Worm (Caenorhabditis elegans): ENCODE results near the gene cpr-2.

cpr-2 gene

DNA sequence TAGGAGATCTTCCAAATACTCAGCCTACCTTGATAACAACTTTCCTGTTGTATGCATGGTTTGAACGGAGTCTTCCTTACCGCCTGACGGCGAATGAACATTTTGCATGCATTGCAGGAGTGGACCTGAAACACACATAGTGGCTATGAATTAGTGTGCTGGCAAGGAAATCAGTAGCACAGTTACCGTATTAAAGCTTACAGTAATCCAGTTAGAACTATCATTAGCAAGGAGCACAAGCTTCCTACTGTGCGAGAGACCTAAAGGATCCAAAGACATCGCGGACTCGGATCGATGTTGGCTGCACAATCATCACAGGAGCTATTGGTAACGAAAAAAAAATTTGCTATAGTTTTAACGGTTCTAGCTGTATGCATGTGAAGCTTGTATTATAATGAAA, 36.8 kb upstream of the cpr-2 start, which contains the start of gene nhr-233:
nhr-233 (minus strand) TSS at position 101 of the 400 bp plus-strand sequence.
- TF ChIP-seq unc-120 (tag; optimal IDR thresholded peaks at IDR 0.05; ENCODE audit: poor library complexity, severe bottlenecking), result no peak
- no peak for TF ChIP-seq snpc-4 (tag; optimal IDR thresholded peaks at IDR 0.05)
- TF ChIP-seq unc-62 (GFP tag; optimal IDR thresholded peaks at IDR 0.05), result no peak
- no peak for TF ChIP-seq sptf-1 (tag; optimal IDR thresholded peaks at IDR 0.05)
- no peak for TF ChIP-seq lin-32 (GFP tag; optimal IDR thresholded peaks at IDR 0.05)
- no peak for TF ChIP-seq nhr-28 (tag; optimal IDR thresholded peaks at IDR 0.05)
- TF ChIP-seq lsy-2 (tag; optimal IDR thresholded peaks at IDR 0.05), result no peak
- TF ChIP-seq hlh-1 (tag; optimal IDR thresholded peaks at IDR 0.05), result no peak
- no peak for TF ChIP-seq zip-8 (tag; optimal IDR thresholded peaks at IDR 0.05)
- no peak for TF ChIP-seq tbx-8 (GFP tag; optimal IDR thresholded peaks at IDR 0.05)

DNA sequence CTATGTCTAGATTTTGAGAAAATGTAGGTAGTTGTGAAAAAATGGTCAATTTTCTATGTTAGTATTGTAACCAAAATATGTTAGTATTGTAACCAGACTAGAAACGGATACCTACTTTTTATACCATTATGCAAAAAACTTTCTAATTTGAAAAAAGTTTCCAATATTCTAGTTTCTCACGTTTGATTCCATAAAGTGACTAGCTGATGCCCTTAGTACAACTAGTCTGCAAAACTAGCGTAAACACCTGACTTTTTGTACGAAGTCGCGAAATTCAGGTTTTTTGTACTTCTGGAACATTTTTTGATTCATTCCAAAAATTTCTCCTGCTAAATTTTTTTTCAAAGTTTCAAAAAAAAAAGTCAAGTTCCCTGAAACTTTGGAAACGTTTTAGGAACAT, 34.2 kb upstream of the cpr-2 start:
- no peak for TF ChIP-seq ceh-39 (tag; optimal IDR thresholded peaks at IDR 0.05)
- TF ChIP-seq bed-3 (GFP tag; optimal IDR thresholded peaks at IDR 0.05), result no peak
- TF ChIP-seq nhr-76 (tag; optimal IDR thresholded peaks at IDR 0.05), result no peak
- no peak for TF ChIP-seq elt-3 (tag; optimal IDR thresholded peaks at IDR 0.05)
- TF ChIP-seq drap-1 (GFP tag; optimal IDR thresholded peaks at IDR 0.05), result no peak
- no peak for TF ChIP-seq lin-32 (GFP tag; optimal IDR thresholded peaks at IDR 0.05)
- TF ChIP-seq unc-62 (GFP tag; optimal IDR thresholded peaks at IDR 0.05), result no peak
- TF ChIP-seq nhr-2 (tag; optimal IDR thresholded peaks at IDR 0.05), result no peak
- TF ChIP-seq lin-13 (tag; optimal IDR thresholded peaks at IDR 0.05), result no peak
- TF ChIP-seq mab-5 (tag; optimal IDR thresholded peaks at IDR 0.05), result no peak
- no peak for TF ChIP-seq zip-8 (tag; optimal IDR thresholded peaks at IDR 0.05)
- no peak for TF ChIP-seq cnd-1 (tag; optimal IDR thresholded peaks at IDR 0.05)
- TF ChIP-seq nhr-237 (tag; optimal IDR thresholded peaks at IDR 0.05), result no peak
- TF ChIP-seq blmp-1 (tag; optimal IDR thresholded peaks at IDR 0.05), result no peak
- TF ChIP-seq snpc-4 (tag; optimal IDR thresholded peaks at IDR 0.05), result no peak
- no peak for TF ChIP-seq ces-1 (GFP tag; optimal IDR thresholded peaks at IDR 0.05)
- TF ChIP-seq lsy-2 (tag; optimal IDR thresholded peaks at IDR 0.05), result no peak
- TF ChIP-seq mep-1 (tag; optimal IDR thresholded peaks at IDR 0.05), result no peak
- no peak for TF ChIP-seq sptf-1 (tag; optimal IDR thresholded peaks at IDR 0.05)
- TF ChIP-seq nhr-28 (tag; optimal IDR thresholded peaks at IDR 0.05), result no peak

DNA sequence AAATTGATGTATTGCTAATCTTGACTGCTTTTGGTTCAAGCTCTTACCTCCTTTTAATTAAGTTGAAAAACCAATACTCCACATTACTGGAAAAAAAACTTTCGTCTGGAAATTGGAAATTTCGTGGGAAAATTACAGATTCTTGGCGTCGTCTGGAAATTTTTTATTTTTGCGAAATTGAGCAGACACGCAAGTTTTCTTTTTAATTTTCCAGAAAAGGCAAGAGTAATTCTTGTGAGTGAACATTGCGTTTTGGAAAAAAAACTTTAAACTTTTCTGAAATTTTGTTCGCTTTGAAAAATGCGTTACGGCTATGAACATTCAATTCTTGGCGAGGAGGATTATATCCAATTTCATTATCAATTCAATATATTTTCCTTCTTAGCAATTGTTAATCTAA, 31.7 kb upstream of the cpr-2 start, which contains the start of gene sru-45:
sru-45 (plus strand) TSS at position 301 of the 400 bp plus-strand sequence.
- TF ChIP-seq M03D4.4 (tag; optimal IDR thresholded peaks at IDR 0.05), result no peak
- no peak for TF ChIP-seq ham-2 (GFP tag; optimal IDR thresholded peaks at IDR 0.05)
- no peak for TF ChIP-seq pha-4 (tag; optimal IDR thresholded peaks at IDR 0.05)
- TF ChIP-seq mep-1 (tag; optimal IDR thresholded peaks at IDR 0.05), result no peak
- TF ChIP-seq ces-1 (GFP tag; optimal IDR thresholded peaks at IDR 0.05), result no peak
- no peak for TF ChIP-seq unc-39 (tag; optimal IDR thresholded peaks at IDR 0.05)
- TF ChIP-seq ceh-83 (GFP tag; optimal IDR thresholded peaks at IDR 0.05), result no peak
- TF ChIP-seq ztf-11 (tag; optimal IDR thresholded peaks at IDR 0.05), result no peak
- TF ChIP-seq elt-1 (tag; optimal IDR thresholded peaks at IDR 0.05; ENCODE audit: borderline replicate concordance, insufficient read depth), result no peak
- TF ChIP-seq nhr-28 (tag; optimal IDR thresholded peaks at IDR 0.05), result no peak
- TF ChIP-seq bed-3 (GFP tag; optimal IDR thresholded peaks at IDR 0.05), result no peak
- no peak for TF ChIP-seq drap-1 (GFP tag; optimal IDR thresholded peaks at IDR 0.05)
- TF ChIP-seq flh-1 (GFP tag; optimal IDR thresholded peaks at IDR 0.05), result no peak

DNA sequence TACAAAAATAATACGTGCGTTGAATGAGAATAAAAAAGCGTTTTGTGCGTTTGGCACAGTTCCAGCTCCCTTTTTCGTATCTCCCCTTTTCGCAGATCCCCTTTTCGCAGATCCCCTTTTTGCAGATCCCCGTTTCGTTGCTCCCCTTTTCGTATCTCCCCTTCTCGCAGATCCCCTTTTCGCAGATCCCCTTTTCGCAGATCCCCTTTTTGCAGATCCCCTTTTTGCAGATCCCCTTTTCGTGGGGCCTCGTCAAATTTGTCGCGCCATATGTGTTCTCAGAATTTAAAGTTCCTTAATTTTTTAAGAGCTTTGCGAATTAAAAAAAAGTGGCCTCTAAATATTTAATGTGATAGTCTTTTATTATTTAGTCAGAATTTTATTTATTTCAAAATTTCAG, 19.0 kb upstream of the cpr-2 start, which contains the start of gene Y32B12B.4:
Y32B12B.4 (plus strand) TSS at position 399 of the 400 bp plus-strand sequence.
- TF ChIP-seq sptf-1 (tag; optimal IDR thresholded peaks at IDR 0.05) (peak; percentile 67), bed-3 (GFP tag; optimal IDR thresholded peaks at IDR 0.05) (peak; percentile 29), mls-2 (tag; optimal IDR thresholded peaks at IDR 0.05) (peak; percentile 13), nhr-237 (tag; optimal IDR thresholded peaks at IDR 0.05) (no peak), ceh-83 (GFP tag; optimal IDR thresholded peaks at IDR 0.05) (peak; percentile 21), cnd-1 (tag; optimal IDR thresholded peaks at IDR 0.05) (peak; percentile 65), sem-2 (GFP tag; optimal IDR thresholded peaks at IDR 0.05) (peak; percentile 5), lin-32 (GFP tag; optimal IDR thresholded peaks at IDR 0.05) (peak; percentile 64), M03D4.4 (tag; optimal IDR thresholded peaks at IDR 0.05) (peak; percentile 4), unc-39 (tag; optimal IDR thresholded peaks at IDR 0.05) (no peak), drap-1 (GFP tag; optimal IDR thresholded peaks at IDR 0.05) (peak; percentile 46)
